Worm (Caenorhabditis elegans) whole organism, late embryonic: ENCODE measurements around the gene T07A9.14.

Experiments
- C38D4.7 ChIP-seq: fragments of 200-800 bp; sonication (Bioruptor generic); optimal IDR thresholded peaks from 2 replicates; lab custom pipeline; 2018; ENCODE audit warnings: mild to moderate bottlenecking, missing genetic modification characterization, moderate library complexity, missing compliant biosample characterization
- K02D7.2 ChIP-seq: sonication (generic microtip); optimal IDR thresholded peaks from 2 replicates; lab custom pipeline; 2017; ENCODE audit warnings: mild to moderate bottlenecking, missing genetic modification characterization, missing compliant biosample characterization
- T23F11.4 ChIP-seq: fragments of 200-800 bp; sonication (Bioruptor generic); optimal IDR thresholded peaks from 2 replicates; lab custom pipeline; 2018; ENCODE audit warnings: mild to moderate bottlenecking, missing genetic modification characterization, missing compliant biosample characterization
- ahr-1 ChIP-seq: sonication (generic microtip); optimal IDR thresholded peaks from 2 replicates; lab custom pipeline; 2016; ENCODE audit warnings: missing genetic modification characterization, missing compliant biosample characterization
- ama-1 ChIP-seq: fragments of 150-350 bp; optimal IDR thresholded peaks from 2 replicates; lab custom pipeline; 2014
- ceh-2 ChIP-seq: sonication (generic microtip); optimal IDR thresholded peaks from 2 replicates; lab custom pipeline; 2016; ENCODE audit warnings: missing genotype, missing genetic modification characterization, missing compliant biosample characterization
- ceh-22 ChIP-seq: sonication (generic microtip); optimal IDR thresholded peaks from 2 replicates; lab custom pipeline; 2017; ENCODE audit warnings: missing biosample characterization, missing genetic modification characterization
- ceh-24 ChIP-seq: sonication (generic microtip); optimal IDR thresholded peaks from 2 replicates; lab custom pipeline; 2016; ENCODE audit warnings: mild to moderate bottlenecking, missing genetic modification characterization, missing compliant biosample characterization
- ceh-30 ChIP-seq: fragments of 150-350 bp; optimal IDR thresholded peaks from 2 replicates; lab custom pipeline; 2014; ENCODE audit warnings: missing biosample characterization, missing genetic modification characterization
- ceh-31 ChIP-seq: sonication (generic microtip); optimal IDR thresholded peaks from 2 replicates; lab custom pipeline; 2016; ENCODE audit warnings: missing genetic modification characterization, missing compliant biosample characterization
- ceh-45 ChIP-seq: fragments of 200-800 bp; sonication (Bioruptor generic); IDR thresholded peaks from 2 replicates; pipeline ENCODE4 v1.3.6; 2022; ENCODE audit warnings: missing genetic modification reagents, missing genetic modification characterization, missing compliant biosample characterization
- ceh-48 ChIP-seq: sonication (generic microtip); optimal IDR thresholded peaks from 2 replicates; lab custom pipeline; 2016; ENCODE audit warnings: missing genetic modification characterization, inconsistent platforms, missing compliant biosample characterization
- che-1 ChIP-seq: sonication (generic microtip); optimal IDR thresholded peaks from 2 replicates; lab custom pipeline; 2016; ENCODE audit warnings: mild to moderate bottlenecking, missing genetic modification characterization, missing compliant biosample characterization
- elt-2 ChIP-seq: sonication (generic microtip); optimal IDR thresholded peaks from 2 replicates; lab custom pipeline; 2016; ENCODE audit warnings: missing genetic modification reagents, missing genetic modification characterization, missing compliant biosample characterization
- elt-4 ChIP-seq: sonication (generic microtip); optimal IDR thresholded peaks from 2 replicates; lab custom pipeline; 2016; ENCODE audit warnings: missing genetic modification characterization, missing compliant biosample characterization
- ets-4 ChIP-seq: sonication (generic microtip); optimal IDR thresholded peaks from 2 replicates; lab custom pipeline; 2016; ENCODE audit warnings: missing genetic modification characterization, missing compliant biosample characterization
- fax-1 ChIP-seq: sonication (generic microtip); optimal IDR thresholded peaks from 2 replicates; lab custom pipeline; 2016; ENCODE audit warnings: missing genotype, missing genetic modification characterization, missing compliant biosample characterization
- fkh-10 ChIP-seq: fragments of 150-350 bp; optimal IDR thresholded peaks from 2 replicates; lab custom pipeline; 2014; ENCODE audit warnings: missing biosample characterization, missing genetic modification reagents, missing genetic modification characterization
- fkh-6 ChIP-seq: sonication (generic microtip); optimal IDR thresholded peaks from 2 replicates; lab custom pipeline; 2016; ENCODE audit warnings: missing genetic modification characterization, missing compliant biosample characterization
- gmeb-2 ChIP-seq: sonication (generic microtip); optimal IDR thresholded peaks from 2 replicates; lab custom pipeline; 2016; ENCODE audit warnings: missing genetic modification characterization, inconsistent platforms, missing compliant biosample characterization
- hlh-13 ChIP-seq: fragments of 200-800 bp; sonication (Bioruptor generic); optimal IDR thresholded peaks from 2 replicates; lab custom pipeline; 2018; ENCODE audit warnings: mild to moderate bottlenecking, missing genetic modification characterization, missing compliant biosample characterization
- hlh-15 ChIP-seq: sonication (generic microtip); optimal IDR thresholded peaks from 2 replicates; lab custom pipeline; 2016; ENCODE audit warnings: missing genetic modification characterization, missing compliant biosample characterization
- hlh-30 ChIP-seq: sonication (generic microtip); optimal IDR thresholded peaks from 2 replicates; lab custom pipeline; 2017; ENCODE audit warnings: antibody characterized with exemption, missing genetic modification characterization, missing compliant biosample characterization; ENCODE audit not compliant: insufficient read depth
- hlh-8 ChIP-seq: sonication (generic microtip); optimal IDR thresholded peaks from 2 replicates; lab custom pipeline; 2016; ENCODE audit warnings: missing genotype, missing genetic modification characterization, missing compliant biosample characterization
- lim-6 ChIP-seq: sonication (generic microtip); optimal IDR thresholded peaks from 2 replicates; lab custom pipeline; 2016; ENCODE audit warnings: missing genetic modification characterization, missing compliant biosample characterization
- lin-11 ChIP-seq: fragments of 200-800 bp; sonication (Bioruptor generic); optimal IDR thresholded peaks from 2 replicates; lab custom pipeline; 2018; ENCODE audit warnings: mild to moderate bottlenecking, missing genetic modification characterization, missing compliant biosample characterization
- madf-2 ChIP-seq: sonication (generic microtip); optimal IDR thresholded peaks from 2 replicates; lab custom pipeline; 2017; ENCODE audit warnings: missing genetic modification characterization, missing compliant biosample characterization
- mec-3 ChIP-seq: sonication (generic microtip); optimal IDR thresholded peaks from 2 replicates; lab custom pipeline; 2016; ENCODE audit warnings: borderline replicate concordance, missing genetic modification characterization, missing compliant biosample characterization
- nfya-1 ChIP-seq: sonication (generic microtip); optimal IDR thresholded peaks from 2 replicates; lab custom pipeline; 2017; ENCODE audit warnings: missing genetic modification characterization, mild to moderate bottlenecking, missing compliant biosample characterization, antibody characterized with exemption, moderate library complexity
- nhr-11 ChIP-seq: fragments of 150-350 bp; optimal IDR thresholded peaks from 2 replicates; lab custom pipeline; 2014; ENCODE audit warnings: missing biosample characterization, missing genetic modification characterization
- nhr-232 ChIP-seq: sonication (generic microtip); optimal IDR thresholded peaks from 2 replicates; lab custom pipeline; 2016; ENCODE audit warnings: missing genetic modification characterization, missing compliant biosample characterization
- npax-4 ChIP-seq: sonication (generic microtip); optimal IDR thresholded peaks from 2 replicates; lab custom pipeline; 2016; ENCODE audit warnings: missing genetic modification characterization, missing compliant biosample characterization
- pag-3 ChIP-seq: sonication (generic microtip); optimal IDR thresholded peaks from 2 replicates; lab custom pipeline; 2016; ENCODE audit warnings: missing compliant biosample characterization, missing genetic modification characterization, borderline replicate concordance
- pax-1 ChIP-seq: fragments of 150-350 bp; optimal IDR thresholded peaks from 2 replicates; lab custom pipeline; 2014; ENCODE audit warnings: missing biosample characterization, missing genetic modification characterization
- pha-2 ChIP-seq: sonication (generic microtip); optimal IDR thresholded peaks from 2 replicates; lab custom pipeline; 2017; ENCODE audit warnings: mild to moderate bottlenecking, missing genetic modification characterization, missing compliant biosample characterization
- pha-4 ChIP-seq: fragments of 150-350 bp; optimal IDR thresholded peaks from 2 replicates; lab custom pipeline; 2018; ENCODE audit warnings: missing biosample characterization, missing genetic modification reagents, missing genetic modification characterization
- pros-1 ChIP-seq: fragments of 150-350 bp; optimal IDR thresholded peaks from 2 replicates; lab custom pipeline; 2014; ENCODE audit warnings: missing biosample characterization, missing genetic modification reagents, missing genetic modification characterization
- ref-2 ChIP-seq: sonication (generic microtip); optimal IDR thresholded peaks from 2 replicates; lab custom pipeline; 2016; ENCODE audit warnings: missing genetic modification characterization, missing compliant biosample characterization
- rnt-1 ChIP-seq: sonication (generic microtip); optimal IDR thresholded peaks from 2 replicates; lab custom pipeline; 2016; ENCODE audit warnings: missing genetic modification characterization, missing compliant biosample characterization
- sdc-2 ChIP-seq: sonication (generic microtip); optimal IDR thresholded peaks from 2 replicates; lab custom pipeline; 2016; ENCODE audit warnings: missing genotype, missing genetic modification characterization, missing compliant biosample characterization
- sox-2 ChIP-seq: fragments of 200-800 bp; sonication (Bioruptor generic); IDR thresholded peaks from 2 replicates; pipeline ENCODE4 v1.3.6; 2022; ENCODE audit warnings: missing genetic modification reagents, missing genetic modification characterization, missing compliant biosample characterization
- tbx-7 ChIP-seq: sonication (generic microtip); optimal IDR thresholded peaks from 2 replicates; lab custom pipeline; 2016; ENCODE audit warnings: missing genotype, missing genetic modification characterization, missing compliant biosample characterization
- ttx-3 ChIP-seq: sonication (generic microtip); optimal IDR thresholded peaks from 2 replicates; lab custom pipeline; 2016; ENCODE audit warnings: missing genetic modification reagents, missing genetic modification characterization, missing compliant biosample characterization
- unc-3 ChIP-seq, 2 experiments: fragments of 200-800 bp in 1 of 2; sonication (Bioruptor generic) in 1 of 2; sonication (generic microtip) in 1 of 2; conservative IDR thresholded peaks in 1 of 2; optimal IDR thresholded peaks in 1 of 2; 2 replicates each; pipeline versions ENCODE4 v1.3.6 to Lab custom; 2016 to 2022; ENCODE audit warnings: missing compliant biosample characterization in 2 of 2, missing genetic modification characterization in 2 of 2, missing genetic modification reagents in 1 of 2

T07A9.14 gene

ce11 chrIV:390279-390678 lies 3.8 kb downstream of the T07A9.14 start, which contains the start of the genes ears-2 and uncp-18 (continued):
- TF ChIP-seq che-1 (tag; lab: Kevin White, UChicago) (peak; percentile 92), ceh-48 (tag; lab: Kevin White, UChicago) (peak; percentile 99), pag-3 (tag; lab: Kevin White, UChicago) (peak; percentile 95), pax-1 (tag; lab: Kevin White, UChicago) (peak; percentile 58), nhr-11 (peak; percentile 2), tbx-7 (tag; lab: Kevin White, UChicago) (peak; percentile 86), fkh-10 (peak; percentile 89), nhr-232 (tag; lab: Kevin White, UChicago) (peak; percentile 83), ref-2 (tag; lab: Kevin White, UChicago) (peak; percentile 99), ttx-3 (tag; lab: Kevin White, UChicago) (peak; percentile 98), ceh-30 (tag; lab: Kevin White, UChicago) (peak; percentile 69), unc-3 (GFP tag; conservative IDR thresholded peaks at IDR 0.05; lab: Robert Waterston, UW) (peak; percentile 93), unc-3 (tag; optimal IDR thresholded peaks at IDR 0.05; lab: Kevin White, UChicago) (peak; percentile 97), sox-2 (GFP tag; lab: Robert Waterston, UW) (peak; percentile 94), ceh-24 (tag; lab: Kevin White, UChicago) (peak; percentile 95), fax-1 (tag; lab: Kevin White, UChicago) (peak; percentile 99), hlh-8 (tag; lab: Kevin White, UChicago) (peak; percentile 99), nfya-1 (peak; percentile 93), lin-11 (tag; lab: Kevin White, UChicago) (peak; percentile 93), ceh-31 (tag; lab: Kevin White, UChicago) (peak; percentile 100), ceh-2 (tag; lab: Kevin White, UChicago) (peak; percentile 99), gmeb-2 (peak; percentile 97), mec-3 (tag; lab: Kevin White, UChicago) (peak; percentile 93), pha-4 (tag; lab: Kevin White, UChicago) (no peak), sdc-2 (tag; lab: Kevin White, UChicago) (peak; percentile 84), lim-6 (tag; lab: Kevin White, UChicago) (peak; percentile 99), pha-2 (tag; lab: Kevin White, UChicago) (peak; percentile 96), npax-4 (tag; lab: Kevin White, UChicago) (peak; percentile 96), ceh-22 (tag; lab: Kevin White, UChicago) (peak; percentile 69), fkh-6 (tag; lab: Kevin White, UChicago) (peak; percentile 90), elt-4 (peak; percentile 60), T23F11.4 (peak; percentile 95), rnt-1 (tag; lab: Kevin White, UChicago) (peak; percentile 99), ets-4 (tag; lab: Kevin White, UChicago) (peak; percentile 98), elt-2 (tag; lab: Kevin White, UChicago) (peak; percentile 100), hlh-15 (tag; lab: Kevin White, UChicago) (peak; percentile 99), ahr-1 (tag; lab: Kevin White, UChicago) (peak; percentile 99), pros-1 (no peak), hlh-30 (peak; percentile 39), madf-2 (peak; percentile 96), ama-1 (lab: Kevin White, UChicago) (no peak), K02D7.2 (peak; percentile 98), ceh-45 (GFP tag; lab: Robert Waterston, UW) (peak; percentile 98), C38D4.7 (peak; percentile 95), hlh-13 (GFP tag; lab: Kevin White, UChicago) (peak; percentile 97)
